Fruit fly (Drosophila melanogaster): ENCODE results near the gene Usp12-46.

Gene Usp12-46

DNA sequence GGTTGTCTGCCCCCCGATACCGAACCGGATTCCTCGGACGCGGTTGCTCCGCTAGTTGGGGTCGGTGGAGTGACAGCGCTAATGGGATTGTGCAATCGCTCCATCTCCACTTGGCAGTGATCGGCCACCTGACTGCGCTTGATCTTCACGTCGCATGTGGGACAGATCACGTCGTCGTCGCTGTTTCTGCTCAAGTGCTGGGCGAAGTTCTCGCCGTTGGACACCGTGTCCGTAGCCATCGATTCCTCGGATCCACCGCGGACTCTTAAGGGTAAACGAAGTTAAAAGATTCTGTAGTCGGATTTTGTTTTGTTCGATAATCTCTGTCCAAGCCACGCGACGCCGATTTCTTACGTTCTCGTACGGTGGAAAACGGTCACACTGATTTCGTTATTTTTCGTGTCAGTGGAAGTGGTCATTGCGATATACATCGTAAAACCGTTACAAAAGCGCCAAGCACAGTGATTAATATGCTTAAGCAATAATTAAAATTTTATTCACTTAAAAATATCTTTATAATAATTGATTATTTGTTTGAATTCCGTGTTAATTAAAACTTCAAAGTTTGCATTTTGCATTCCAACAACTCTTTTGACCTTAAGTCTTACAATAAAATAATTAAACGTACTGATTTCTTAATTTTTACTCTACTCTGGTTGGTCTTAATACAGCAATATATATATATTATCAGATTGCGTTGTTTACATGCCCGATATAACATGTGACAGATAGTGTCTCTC, 24.5 kb upstream of the Usp12-46 start, which contains the start of gene RNF220 (continued):
- TF ChIP-seq NC2α (GFP tag; optimal IDR thresholded peaks at IDR 0.05) (no peak), kni (GFP tag; optimal IDR thresholded peaks at IDR 0.05) (no peak), chm (GFP tag; IDR thresholded peaks at IDR 0.05) (0 out of 2 replicates have a peak, but pooled peaks have one; percentile 34), CG9932 (GFP tag; IDR thresholded peaks at IDR 0.05) (peak; percentile 47), sna (GFP tag; IDR thresholded peaks at IDR 0.05; ENCODE audit: partially characterized antibody) (no peak; the same call in 1 of the 2 replicates), CG13296 (GFP tag; optimal IDR thresholded peaks at IDR 0.05) (no peak), nmo (GFP tag; optimal IDR thresholded peaks at IDR 0.05) (peak; percentile 45), Taf1 (GFP tag; IDR thresholded peaks at IDR 0.05) (no peak), ind (GFP tag; optimal IDR thresholded peaks at IDR 0.05) (no peak), CG17612 (GFP tag; IDR thresholded peaks at IDR 0.05) (no peak)

DNA sequence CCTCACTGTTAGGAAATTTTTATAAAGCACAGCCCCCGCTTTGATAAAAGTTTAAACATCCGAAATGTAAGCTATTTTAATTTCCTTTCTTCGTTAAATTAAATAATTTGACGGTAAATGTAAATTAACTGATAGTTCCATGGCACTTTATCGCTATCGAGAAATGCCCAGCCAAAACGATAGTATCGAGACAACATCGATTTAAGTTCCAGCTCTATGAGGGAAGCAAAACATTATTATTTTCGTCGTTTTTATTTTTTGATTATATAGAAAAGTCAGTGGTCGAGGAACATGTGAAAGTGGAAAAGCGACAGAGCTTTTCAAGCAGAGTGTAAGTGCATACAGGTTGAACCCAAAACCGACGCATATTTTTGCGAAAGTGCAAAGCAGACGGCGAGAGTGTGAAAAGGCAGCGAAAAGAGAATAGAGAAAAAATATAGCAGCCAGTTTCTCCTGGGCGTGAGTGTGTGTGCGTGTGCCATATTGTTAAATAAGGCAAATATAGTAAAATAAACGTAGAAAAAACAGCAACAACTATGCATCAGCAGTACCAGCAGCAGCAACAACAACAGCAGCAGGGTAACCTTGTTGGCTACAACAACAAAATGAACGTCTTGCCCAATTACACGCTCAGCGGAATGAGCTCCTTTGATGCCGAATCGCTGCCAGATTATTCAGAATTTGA, 23.8 kb upstream of the Usp12-46 start, which contains the start of gene CG45049:
Gene CG45049, plus strand, starts transcription at position 197 of the 685 bp plus-strand sequence.
- TF ChIP-seq CG17802 (tag; optimal IDR thresholded peaks at IDR 0.05) (no peak), zen2 (GFP tag; IDR thresholded peaks at IDR 0.05; ENCODE audit: partially characterized antibody) (peak; percentile 88), HLHmδ (GFP tag; optimal IDR thresholded peaks at IDR 0.05) (no peak), sr (GFP tag; IDR thresholded peaks at IDR 0.05) (peak; percentile 35; the same call in 1 of the 3 replicates), Dref (GFP tag; IDR thresholded peaks at IDR 0.05) (peak; percentile 63), H2.0 (GFP tag; IDR thresholded peaks at IDR 0.05) (no peak), hb (GFP tag; IDR thresholded peaks at IDR 0.05; ENCODE audit: partially characterized antibody) (peak; percentile 93), zfh2 (GFP tag; optimal IDR thresholded peaks at IDR 0.05) (peak; percentile 10), scrt (GFP tag; optimal IDR thresholded peaks at IDR 0.05) (no peak), CG9609 (GFP tag; optimal IDR thresholded peaks at IDR 0.05) (no peak), dmrt11E (tag; optimal IDR thresholded peaks at IDR 0.05) (no peak), CG3847 (GFP tag; IDR thresholded peaks at IDR 0.05) (0 out of 2 replicates have a peak, but pooled peaks have one; percentile 37), gcm2 (GFP tag; optimal IDR thresholded peaks at IDR 0.05) (no peak), CG1602 (GFP tag; optimal IDR thresholded peaks at IDR 0.05) (no peak), mam (GFP tag; optimal IDR thresholded peaks at IDR 0.05) (peak; percentile 25), sens (GFP tag) (peak; percentile 83), Dad (GFP tag; optimal IDR thresholded peaks at IDR 0.05) (no peak), tin (GFP tag; optimal IDR thresholded peaks at IDR 0.05) (no peak), CG10543 (GFP tag; optimal IDR thresholded peaks at IDR 0.05) (peak; percentile 23), CG2712 (tag; optimal IDR thresholded peaks at IDR 0.05) (peak; percentile 8), CG8290 (GFP tag; optimal IDR thresholded peaks at IDR 0.05) (no peak), CG8290 (tag; optimal IDR thresholded peaks at IDR 0.05) (peak in 1 of 2 experiments; percentile 5), nmo (GFP tag; optimal IDR thresholded peaks at IDR 0.05) (peak; percentile 25), crc (GFP tag; optimal IDR thresholded peaks at IDR 0.05) (no peak), nerfin-1 (tag; optimal IDR thresholded peaks at IDR 0.05) (no peak), Ssrp (tag; optimal IDR thresholded peaks at IDR 0.05) (no peak), CG13775 (GFP tag; optimal IDR thresholded peaks at IDR 0.05) (no peak), CG8765 (GFP tag; IDR thresholded peaks at IDR 0.05) (no peak), az2 (GFP tag; optimal IDR thresholded peaks at IDR 0.05) (no peak), CG6272 (GFP tag; IDR thresholded peaks at IDR 0.05) (peak; percentile 37; the same call in 1 of the 2 replicates), dpn (GFP tag; optimal IDR thresholded peaks at IDR 0.05) (peak in 1 of 2 experiments; percentile 31), CG7963 (GFP tag; IDR thresholded peaks at IDR 0.05; ENCODE audit: partially characterized antibody) (peak; percentile 93), ato (GFP tag; IDR thresholded peaks at IDR 0.05; ENCODE audit: partially characterized antibody) (peak; percentile 92), HHEX (GFP tag; optimal IDR thresholded peaks at IDR 0.05) (no peak), nerfin-2 (GFP tag; IDR thresholded peaks at IDR 0.05; ENCODE audit: partially characterized antibody) (peak; percentile 87), CG3281 (GFP tag; optimal IDR thresholded peaks at IDR 0.05) (peak; percentile 27), vnd (GFP tag; IDR thresholded peaks at IDR 0.05; ENCODE audit: partially characterized antibody) (peak; percentile 89), CG34422 (GFP tag; IDR thresholded peaks at IDR 0.05) (no peak)

Data from whole organism, embryonic.